Fruit fly (Drosophila melanogaster) whole organism, embryonic: Measurements from ENCODE around the gene CG6067.
A peak's percentile ranks its signal among the peaks of the same experiment; 100 is the strongest.

ENCODE experiments used
- Abd-B ChIP-seq: fragments of 200-800 bp; sonication (Bioruptor generic); optimal IDR thresholded peaks from 2 replicates; lab custom pipeline; 2018; ENCODE audit warnings: missing biosample characterization, mild to moderate bottlenecking, missing genetic modification characterization, moderate library complexity
- Awh ChIP-seq: fragments of 200-800 bp; sonication (Bioruptor generic); IDR thresholded peaks from 2 replicates; pipeline ENCODE4, ENCODE4 v1.3.6; 2022; ENCODE audit warnings: missing biosample characterization, missing genetic modification characterization
- CG10267 ChIP-seq: fragments of 200-800 bp; sonication (Bioruptor generic); optimal IDR thresholded peaks from 2 replicates; lab custom pipeline; 2018; ENCODE audit warnings: missing biosample characterization, mild to moderate bottlenecking, missing genetic modification characterization, moderate library complexity
- CG11456 ChIP-seq: fragments of 200-800 bp; sonication (Bioruptor generic); IDR thresholded peaks from 3 replicates; pipeline ENCODE4 v1.3.6; 2022; ENCODE audit warnings: missing biosample characterization, missing genetic modification characterization
- CG1233 ChIP-seq: fragments of 200-800 bp; sonication (Bioruptor generic); optimal IDR thresholded peaks from 4 replicates; lab custom pipeline; 2018; ENCODE audit warnings: missing biosample characterization, mild to moderate bottlenecking, missing genetic modification characterization
- CG1529 ChIP-seq: fragments of 200-800 bp; sonication (Bioruptor generic); optimal IDR thresholded peaks from 3 replicates; lab custom pipeline; 2018; ENCODE audit warnings: missing biosample characterization, missing genetic modification characterization
- CG16815 ChIP-seq: fragments of 200-800 bp; sonication (Bioruptor generic); optimal IDR thresholded peaks from 3 replicates; lab custom pipeline; 2017; ENCODE audit warnings: missing biosample characterization, mild to moderate bottlenecking, missing genetic modification characterization
- CG16863 ChIP-seq: fragments of 200-800 bp; sonication (Bioruptor generic); optimal IDR thresholded peaks from 3 replicates; lab custom pipeline; 2016; ENCODE audit warnings: missing biosample characterization, missing genetic modification characterization
- CG17568 ChIP-seq: fragments of 200-800 bp; sonication (Bioruptor generic); optimal IDR thresholded peaks from 2 replicates; lab custom pipeline; 2018; ENCODE audit warnings: missing biosample characterization, mild to moderate bottlenecking, missing genetic modification characterization, moderate library complexity
- CG18764 ChIP-seq: fragments of 200-800 bp; sonication (Bioruptor generic); optimal IDR thresholded peaks from 3 replicates; lab custom pipeline; 2016; ENCODE audit warnings: missing biosample characterization, missing genetic modification characterization
- CG2116 ChIP-seq: fragments of 200-800 bp; sonication (Bioruptor generic); optimal IDR thresholded peaks from 3 replicates; lab custom pipeline; 2018; ENCODE audit warnings: missing biosample characterization, mild to moderate bottlenecking, missing genetic modification characterization
- CG2199 ChIP-seq: fragments of 200-800 bp; sonication (Bioruptor generic); IDR thresholded peaks from 3 replicates; pipeline ENCODE4 v1.3.6; 2022; ENCODE audit warnings: missing biosample characterization, missing genetic modification characterization
- CG2889 ChIP-seq: fragments of 200-800 bp; sonication (Bioruptor generic); IDR thresholded peaks from 3 replicates; pipeline ENCODE4 v1.3.6; 2022; ENCODE audit warnings: missing biosample characterization, missing genetic modification characterization
- CG31441 ChIP-seq: fragments of 200-800 bp; sonication (Bioruptor generic); IDR thresholded peaks from 2 replicates; pipeline ENCODE4 v1.3.6; 2022; ENCODE audit warnings: missing biosample characterization, missing genetic modification characterization
- CG5180 ChIP-seq: fragments of 200-800 bp; sonication (Bioruptor generic); optimal IDR thresholded peaks from 3 replicates; lab custom pipeline; 2017; ENCODE audit warnings: missing biosample characterization, missing genetic modification characterization, mild to moderate bottlenecking, moderate library complexity, missing genetic modification reagents
- CG5953 ChIP-seq: fragments of 200-800 bp; sonication (Bioruptor generic); IDR thresholded peaks from 2 replicates; pipeline ENCODE4 v1.3.6; 2022; ENCODE audit warnings: missing biosample characterization, missing genetic modification characterization
- CG6854 ChIP-seq: fragments of 200-800 bp; sonication (Bioruptor generic); optimal IDR thresholded peaks from 3 replicates; lab custom pipeline; 2017; ENCODE audit warnings: missing biosample characterization, mild to moderate bottlenecking, missing genetic modification characterization
- CG8924 ChIP-seq: fragments of 200-800 bp; optimal IDR thresholded peaks from 3 replicates; lab custom pipeline; 2019; ENCODE audit warnings: missing biosample characterization, mild to moderate bottlenecking, missing genetic modification characterization, moderate library complexity
- CG9932 ChIP-seq: fragments of 200-800 bp; sonication (Bioruptor generic); IDR thresholded peaks from 2 replicates; pipeline ENCODE4 v1.3.6; 2022; ENCODE audit warnings: missing biosample characterization, missing genetic modification characterization
- Chrac-16 ChIP-seq: fragments of 200-800 bp; sonication (Bioruptor generic); optimal IDR thresholded peaks from 3 replicates; lab custom pipeline; 2016; ENCODE audit warnings: missing biosample characterization, missing genetic modification characterization
- CkIIα-i1 ChIP-seq: fragments of 200-800 bp; sonication (Bioruptor generic); IDR thresholded peaks from 2 replicates; pipeline ENCODE4 v1.3.6; 2022; ENCODE audit warnings: missing biosample characterization, missing genetic modification characterization
- CoRest ChIP-seq: fragments of 200-800 bp; sonication (Bioruptor generic); optimal IDR thresholded peaks from 3 replicates; lab custom pipeline; 2018; ENCODE audit warnings: missing biosample characterization, mild to moderate bottlenecking, missing genetic modification characterization, moderate library complexity
- D ChIP-seq, 2 experiments: fragments of 200-800 bp in 1 of 2; fragments of >200 bp in 1 of 2; sonication (Bioruptor generic) in 1 of 2; optimal IDR thresholded peaks; 2 replicates in 1 of 2; 3 replicates in 1 of 2; lab custom pipeline; 2017; ENCODE audit warnings: mild to moderate bottlenecking in 1 of 2, missing biosample characterization in 1 of 2, missing genetic modification characterization in 1 of 2, missing genetic modification reagents in 1 of 2
- Dbx ChIP-seq: fragments of 200-800 bp; sonication (Bioruptor generic); IDR thresholded peaks from 3 replicates; pipeline ENCODE4 v1.3.6; 2022; ENCODE audit warnings: missing biosample characterization, missing genetic modification characterization
- Eip74EF ChIP-seq, 2 experiments: fragments of 200-800 bp in 1 of 2; fragments of >200 bp in 1 of 2; sonication (Bioruptor generic) in 1 of 2; optimal IDR thresholded peaks; 2 replicates each; lab custom pipeline; 2017 to 2019; ENCODE audit warnings: missing biosample characterization in 2 of 2, missing genetic modification characterization in 2 of 2, mild to moderate bottlenecking in 1 of 2, moderate library complexity in 1 of 2
- H15 ChIP-seq: fragments of 200-800 bp; sonication (Bioruptor generic); IDR thresholded peaks from 3 replicates; pipeline ENCODE4 v1.3.6; 2022; ENCODE audit warnings: missing biosample characterization, missing genetic modification characterization
- HLH4C ChIP-seq: fragments of 200-800 bp; sonication (Bioruptor generic); IDR thresholded peaks from 3 replicates; pipeline ENCODE4 v1.3.6; 2022; ENCODE audit warnings: missing biosample characterization, missing genetic modification characterization; ENCODE audit not compliant: partially characterized antibody
- Hmr ChIP-seq: fragments of 200-800 bp; sonication (Bioruptor generic); optimal IDR thresholded peaks from 3 replicates; lab custom pipeline; 2017; ENCODE audit warnings: mild to moderate bottlenecking, missing biosample characterization, missing genetic modification reagents, missing genetic modification characterization
- MBD-R2 ChIP-seq: fragments of 200-800 bp; sonication (Bioruptor generic); IDR thresholded peaks from 2 replicates; pipeline ENCODE4 v1.3.6; 2022; ENCODE audit warnings: missing biosample characterization, missing genetic modification characterization
- Max ChIP-seq: fragments of 200-800 bp; sonication (Bioruptor generic); optimal IDR thresholded peaks from 2 replicates; lab custom pipeline; 2016; ENCODE audit warnings: missing biosample characterization, mild to moderate bottlenecking, missing genetic modification characterization
- Mrtf ChIP-seq: fragments of 200-800 bp; sonication (Bioruptor generic); IDR thresholded peaks from 3 replicates; pipeline ENCODE4 v1.3.6; 2022; ENCODE audit warnings: missing biosample characterization, missing genetic modification characterization
- NFAT ChIP-seq: fragments of 200-800 bp; sonication (Bioruptor generic); IDR thresholded peaks from 2 replicates; pipeline ENCODE4 v1.3.6; 2022; ENCODE audit warnings: missing biosample characterization, missing genetic modification characterization
- Pdp1 ChIP-seq, 2 experiments: fragments of 200-800 bp; sonication (Bioruptor generic); optimal IDR thresholded peaks; 3 replicates each; lab custom pipeline; 2016; ENCODE audit warnings: missing biosample characterization in 2 of 2, missing genetic modification characterization in 2 of 2, mild to moderate bottlenecking in 1 of 2, moderate library complexity in 1 of 2
- Six4 ChIP-seq: fragments of 200-800 bp; sonication (Bioruptor generic); optimal IDR thresholded peaks from 2 replicates; lab custom pipeline; 2016; ENCODE audit warnings: missing biosample characterization, missing genetic modification characterization
- Taf1 ChIP-seq: fragments of 200-800 bp; sonication (Bioruptor generic); IDR thresholded peaks from 2 replicates; pipeline ENCODE4 v1.3.6; 2022; ENCODE audit warnings: missing biosample characterization, missing genetic modification characterization
- az2 ChIP-seq: fragments of 200-800 bp; sonication (Bioruptor generic); optimal IDR thresholded peaks from 3 replicates; lab custom pipeline; 2016; ENCODE audit warnings: missing biosample characterization, missing genetic modification characterization
- crp ChIP-seq, 2 experiments: fragments of 200-800 bp; sonication (Bioruptor generic); optimal IDR thresholded peaks; 2 replicates in 1 of 2; 3 replicates in 1 of 2; lab custom pipeline; 2017; ENCODE audit warnings: missing biosample characterization in 2 of 2, missing genetic modification characterization in 2 of 2, mild to moderate bottlenecking in 1 of 2, moderate library complexity in 1 of 2
- dan ChIP-seq: fragments of 200-800 bp; sonication (Bioruptor generic); IDR thresholded peaks from 2 replicates; pipeline ENCODE4 v1.3.6; 2022; ENCODE audit warnings: missing biosample characterization, missing genetic modification characterization
- dimm ChIP-seq: fragments of 200-800 bp; sonication (Bioruptor generic); IDR thresholded peaks from 2 replicates; pipeline ENCODE4 v1.3.6; 2022; ENCODE audit warnings: missing biosample characterization, missing genetic modification characterization
- eyg ChIP-seq: fragments of 200-800 bp; sonication (Bioruptor generic); optimal IDR thresholded peaks from 3 replicates; lab custom pipeline; 2016; ENCODE audit warnings: missing biosample characterization, missing genetic modification characterization
- gce ChIP-seq: fragments of 200-800 bp; sonication (Bioruptor generic); IDR thresholded peaks from 3 replicates; pipeline ENCODE4 v1.3.6; 2022; ENCODE audit warnings: missing biosample characterization, missing genetic modification characterization
- gcm ChIP-seq: fragments of 200-800 bp; sonication (Bioruptor generic); optimal IDR thresholded peaks from 2 replicates; lab custom pipeline; 2019; ENCODE audit warnings: missing biosample characterization, mild to moderate bottlenecking, missing genetic modification characterization, moderate library complexity
- gro ChIP-seq: fragments of 200-800 bp; sonication (Bioruptor generic); optimal IDR thresholded peaks from 2 replicates; lab custom pipeline; 2016; ENCODE audit warnings: missing biosample characterization, missing genetic modification characterization
- gsb ChIP-seq: fragments of 200-800 bp; sonication (Bioruptor generic); IDR thresholded peaks from 2 replicates; pipeline ENCODE4 v1.3.6; 2022; ENCODE audit warnings: missing biosample characterization, missing genetic modification characterization
- jigr1 ChIP-seq: fragments of 200-800 bp; sonication (Bioruptor generic); IDR thresholded peaks from 3 replicates; pipeline ENCODE4 v1.3.6; 2022; ENCODE audit warnings: missing biosample characterization, missing genetic modification characterization
- kni ChIP-seq: fragments of 200-800 bp; sonication (Bioruptor generic); optimal IDR thresholded peaks from 3 replicates; lab custom pipeline; 2017; ENCODE audit warnings: mild to moderate bottlenecking, missing biosample characterization, missing genetic modification reagents, missing genetic modification characterization
- row ChIP-seq: fragments of 200-800 bp; sonication (Bioruptor generic); IDR thresholded peaks from 3 replicates; pipeline ENCODE4 v1.3.6; 2022; ENCODE audit warnings: missing biosample characterization, missing genetic modification characterization
- unpg ChIP-seq: fragments of 200-800 bp; sonication (Bioruptor generic); optimal IDR thresholded peaks from 3 replicates; lab custom pipeline; 2018; ENCODE audit warnings: missing biosample characterization, mild to moderate bottlenecking, missing genetic modification characterization, moderate library complexity
- zfh1 ChIP-seq: fragments of 200-800 bp; sonication (Bioruptor generic); IDR thresholded peaks from 3 replicates; pipeline ENCODE4 v1.3.6; 2022; ENCODE audit warnings: missing biosample characterization, missing genetic modification characterization

The CG6067 gene

DNA sequence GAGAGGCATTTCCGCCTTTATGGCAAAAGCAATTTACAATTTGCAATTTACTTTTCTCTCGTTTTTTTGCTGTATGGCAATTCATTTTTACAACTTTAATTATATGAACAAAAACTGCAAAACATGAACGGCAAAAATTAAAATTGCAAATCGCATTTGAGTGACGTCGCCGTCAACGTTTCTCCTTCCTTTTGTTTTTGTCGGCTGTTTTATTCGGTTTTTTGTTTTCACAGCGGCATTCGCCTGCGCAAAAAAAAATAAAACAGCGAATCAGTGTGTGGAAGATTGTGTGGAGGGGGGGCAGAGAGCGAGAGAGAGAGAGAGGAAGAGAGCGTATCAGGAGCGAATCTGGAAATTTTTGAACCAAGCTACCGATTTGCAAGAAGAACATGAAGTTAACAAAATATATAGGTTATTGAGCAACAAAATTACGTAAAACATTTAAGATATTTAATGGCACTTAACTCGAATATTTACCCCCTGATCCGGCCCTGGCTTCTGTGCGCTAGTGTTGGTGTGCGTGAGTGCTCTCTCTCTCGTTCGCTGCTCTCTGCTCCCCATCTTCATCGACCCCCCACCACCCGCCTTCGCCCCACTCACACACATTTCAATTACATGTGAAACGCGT lies 36.8 kb upstream of the CG6067 start (continued):
- peak; percentile 98 for TF ChIP-seq dimm
- peak; percentile 99 for TF ChIP-seq CG2199
- peak; percentile 100 for TF ChIP-seq CG11456 (GFP tag; lab: Robert Waterston, UW)
- TF ChIP-seq CG1529 (GFP tag; lab: Kevin White, UChicago): peak; percentile 98
- peak; percentile 97 for TF ChIP-seq CG6854
- TF ChIP-seq CG16815 (GFP tag; lab: Kevin White, UChicago): peak; percentile 99
- peak in 1 of 2 experiments; percentile 97 for TF ChIP-seq Eip74EF (GFP tag; optimal IDR thresholded peaks at IDR 0.05; lab: Kevin White, UChicago)
- TF ChIP-seq row (GFP tag; lab: Robert Waterston, UW): peak; percentile 100
- TF ChIP-seq az2: peak; percentile 99
- peak; percentile 98 for TF ChIP-seq jigr1 (GFP tag; lab: Robert Waterston, UW)
- TF ChIP-seq gce (GFP tag; lab: Robert Waterston, UW): peak; percentile 99
- peak; percentile 98 for TF ChIP-seq Six4 (GFP tag; lab: Kevin White, UChicago)
- TF ChIP-seq crp (GFP tag; optimal IDR thresholded peaks at IDR 0.05; lab: Kevin White, UChicago): peak in 1 of 2 experiments; percentile 72
- TF ChIP-seq CG16863: peak; percentile 99
- peak; percentile 97 for TF ChIP-seq eyg (GFP tag; lab: Kevin White, UChicago)
- TF ChIP-seq CG9932 (GFP tag; lab: Robert Waterston, UW): peak; percentile 100
- peak; percentile 97 for TF ChIP-seq CG31441 (GFP tag; lab: Robert Waterston, UW)
- TF ChIP-seq D (optimal IDR thresholded peaks at IDR 0.05; lab: Kevin White, UChicago): no peak
- TF ChIP-seq D (GFP tag; optimal IDR thresholded peaks at IDR 0.05; lab: Kevin White, UChicago): peak; percentile 98
- TF ChIP-seq gro: peak; percentile 99
- TF ChIP-seq kni (GFP tag; lab: Kevin White, UChicago): peak; percentile 78
- TF ChIP-seq unpg (GFP tag; lab: Kevin White, UChicago): peak; percentile 99
- TF ChIP-seq Chrac-16 (GFP tag; lab: Kevin White, UChicago): peak; percentile 99
- TF ChIP-seq Abd-B (GFP tag; lab: Kevin White, UChicago): peak; percentile 98
- peak; percentile 78 for TF ChIP-seq HLH4C (GFP tag; lab: Robert Waterston, UW)
- TF ChIP-seq CG17568: peak; percentile 97
- TF ChIP-seq NFAT (GFP tag; lab: Robert Waterston, UW): peak; percentile 100
- peak; percentile 98 for TF ChIP-seq CG8924 (tag; lab: Kevin White, UChicago)
- TF ChIP-seq Taf1 (GFP tag; lab: Robert Waterston, UW): peak; percentile 100
- TF ChIP-seq Dbx (GFP tag; lab: Robert Waterston, UW): peak; percentile 100
- TF ChIP-seq Awh (GFP tag; lab: Robert Waterston, UW): peak; percentile 99
- peak; percentile 99 for TF ChIP-seq CG5953 (GFP tag; lab: Robert Waterston, UW)
- peak; percentile 96 for TF ChIP-seq gcm
- TF ChIP-seq Max (GFP tag; lab: Kevin White, UChicago): peak; percentile 97
- peak; percentile 97 for TF ChIP-seq CG18764
- TF ChIP-seq CkIIα-i1 (GFP tag; lab: Robert Waterston, UW): peak; percentile 97
- peak; percentile 99 for TF ChIP-seq H15 (GFP tag; lab: Robert Waterston, UW)
- peak; percentile 99 for TF ChIP-seq zfh1 (GFP tag; lab: Robert Waterston, UW)
- peak; percentile 98 for TF ChIP-seq dan
- peak; percentile 99 for TF ChIP-seq MBD-R2 (GFP tag; lab: Robert Waterston, UW)
- TF ChIP-seq Hmr: peak; percentile 99
- peak; percentile 99 for TF ChIP-seq CoRest (tag; lab: Kevin White, UChicago)
- TF ChIP-seq Mrtf (GFP tag; lab: Robert Waterston, UW): peak; percentile 99
- TF ChIP-seq CG2889 (GFP tag; lab: Robert Waterston, UW): peak; percentile 99
- TF ChIP-seq CG10267 (tag; lab: Kevin White, UChicago): peak; percentile 91
- TF ChIP-seq gsb: peak; percentile 99
- TF ChIP-seq Pdp1 (GFP tag; optimal IDR thresholded peaks at IDR 0.05; lab: Kevin White, UChicago): peak; percentile 99
- peak; percentile 84 for TF ChIP-seq CG2116 (GFP tag; lab: Kevin White, UChicago)
- peak; percentile 98 for TF ChIP-seq CG1233 (GFP tag; lab: Kevin White, UChicago)
- TF ChIP-seq CG5180 (GFP tag; lab: Kevin White, UChicago): peak; percentile 93
